Worm (Caenorhabditis elegans) whole organism, midembryonic: ENCODE data around the gene ins-31.
"Not testable (repeated sequence)": the region's sequence is repeated elsewhere in the genome, so short reads cannot be mapped to it uniquely, and the experiment has no call there.

Source experiments
- T22C8.4 ChIP-seq: fragments of 200-800 bp; sonication (Bioruptor generic); IDR thresholded peaks from 2 replicates; pipeline ENCODE4 v1.3.6; 2022; ENCODE audit warnings: missing genetic modification characterization, missing compliant biosample characterization
- flt-1 ChIP-seq: fragments of 200-800 bp; sonication (Bioruptor generic); IDR thresholded peaks from 2 replicates; pipeline ENCODE4 v1.3.6; 2022; ENCODE audit warnings: missing genetic modification characterization, missing compliant biosample characterization
- klf-2 ChIP-seq: fragments of 200-800 bp; sonication (Bioruptor generic); conservative IDR thresholded peaks from 2 replicates; pipeline ENCODE4 v1.3.6; 2022; ENCODE audit warnings: missing genetic modification reagents, missing genetic modification characterization, missing compliant biosample characterization
- med-1 ChIP-seq: sonication (generic microtip); optimal IDR thresholded peaks from 2 replicates; lab custom pipeline; 2017; ENCODE audit warnings: missing genetic modification characterization, mild to moderate bottlenecking, missing compliant biosample characterization, antibody characterized with exemption, missing genetic modification reagents; ENCODE audit not compliant: insufficient read depth
- ztf-23 ChIP-seq: fragments of 200-800 bp; sonication (Bioruptor generic); IDR thresholded peaks from 2 replicates; pipeline ENCODE4 v1.3.6; 2022; ENCODE audit warnings: missing genetic modification reagents, missing genetic modification characterization, missing compliant biosample characterization
- ztf-29 ChIP-seq: fragments of 200-800 bp; sonication (Bioruptor generic); IDR thresholded peaks from 2 replicates; pipeline ENCODE4 v1.3.6; 2022; ENCODE audit warnings: missing genetic modification reagents, missing genetic modification characterization, missing compliant biosample characterization

DNA sequence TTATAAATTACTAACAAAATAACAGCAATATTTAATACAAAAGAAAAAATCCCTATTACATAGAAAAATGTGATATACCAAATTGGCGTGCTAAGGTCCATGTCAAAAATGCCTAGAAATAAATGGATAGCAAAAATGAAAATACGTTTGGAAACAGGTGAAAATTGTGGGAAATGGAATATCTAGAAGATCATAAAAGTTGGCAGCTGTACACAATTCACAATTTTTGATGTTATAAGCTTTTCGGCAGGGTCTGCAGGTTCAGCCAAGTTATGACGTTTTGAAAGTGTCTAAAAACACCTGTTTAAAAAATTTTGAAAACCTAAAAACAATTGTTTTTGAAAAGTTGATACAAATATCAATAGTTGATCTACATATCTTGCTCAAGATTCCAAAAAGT, 16.0 kb downstream of the ins-31 start, which contains the start of gene sri-42:
- not testable (repeated sequence) for TF ChIP-seq flt-1 (GFP tag; lab: Robert Waterston, UW); T22C8.4 (GFP tag; lab: Robert Waterston, UW); ztf-23 (GFP tag; lab: Robert Waterston, UW); med-1; ztf-29 (GFP tag; lab: Robert Waterston, UW); klf-2
